Worm (Caenorhabditis elegans) whole organism, midembryonic: ENCODE data around the gene clec-246.

Source experiments
- T22C8.4 ChIP-seq: fragments of 200-800 bp; sonication (Bioruptor generic); IDR thresholded peaks from 2 replicates; pipeline ENCODE4 v1.3.6; 2022; ENCODE audit warnings: missing genetic modification characterization, missing compliant biosample characterization
- cog-1 ChIP-seq: sonication (generic microtip); optimal IDR thresholded peaks from 2 replicates; lab custom pipeline; 2016; ENCODE audit warnings: missing genetic modification characterization, missing compliant biosample characterization
- flt-1 ChIP-seq: fragments of 200-800 bp; sonication (Bioruptor generic); IDR thresholded peaks from 2 replicates; pipeline ENCODE4 v1.3.6; 2022; ENCODE audit warnings: missing genetic modification characterization, missing compliant biosample characterization
- klf-2 ChIP-seq: fragments of 200-800 bp; sonication (Bioruptor generic); conservative IDR thresholded peaks from 2 replicates; pipeline ENCODE4 v1.3.6; 2022; ENCODE audit warnings: missing genetic modification reagents, missing genetic modification characterization, missing compliant biosample characterization
- med-1 ChIP-seq: sonication (generic microtip); optimal IDR thresholded peaks from 2 replicates; lab custom pipeline; 2017; ENCODE audit warnings: missing genetic modification characterization, mild to moderate bottlenecking, missing compliant biosample characterization, antibody characterized with exemption, missing genetic modification reagents; ENCODE audit not compliant: insufficient read depth
- ref-1 ChIP-seq: fragments of 200-800 bp; sonication (Bioruptor generic); conservative IDR thresholded peaks from 2 replicates; pipeline ENCODE4 v1.3.6; 2022; ENCODE audit warnings: missing genetic modification reagents, missing genetic modification characterization, missing compliant biosample characterization
- tab-1 ChIP-seq: fragments of 200-800 bp; sonication (Bioruptor generic); IDR thresholded peaks from 2 replicates; pipeline ENCODE4 v1.3.6; 2022; ENCODE audit warnings: missing genetic modification characterization, missing compliant biosample characterization
- ztf-23 ChIP-seq: fragments of 200-800 bp; sonication (Bioruptor generic); IDR thresholded peaks from 2 replicates; pipeline ENCODE4 v1.3.6; 2022; ENCODE audit warnings: missing genetic modification reagents, missing genetic modification characterization, missing compliant biosample characterization
- ztf-29 ChIP-seq: fragments of 200-800 bp; sonication (Bioruptor generic); IDR thresholded peaks from 2 replicates; pipeline ENCODE4 v1.3.6; 2022; ENCODE audit warnings: missing genetic modification reagents, missing genetic modification characterization, missing compliant biosample characterization

Gene clec-246

DNA sequence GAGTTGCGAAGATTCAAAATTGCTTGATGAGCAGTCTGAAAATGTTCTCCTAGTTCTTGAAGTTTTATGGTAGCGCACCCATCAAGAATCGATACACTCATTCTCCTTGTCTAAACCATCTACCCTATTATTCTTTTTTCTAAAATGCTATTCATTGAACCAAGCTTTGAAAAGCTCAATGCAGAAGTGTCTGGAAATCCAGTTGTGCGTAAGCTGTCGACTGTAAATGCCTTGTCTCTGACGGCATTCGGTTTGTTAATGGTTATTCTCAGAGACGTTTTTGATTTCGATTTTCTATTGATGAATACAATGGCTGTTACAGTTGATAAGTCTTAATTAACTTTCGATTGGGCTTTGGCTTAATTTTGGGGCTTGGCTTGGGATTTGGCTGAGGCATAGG is 26.7 kb upstream of the clec-246 start, which contains the start of gene C14A6.12:
TSS of gene C14A6.12 (minus strand) at position 101 of the 400 bp plus-strand sequence.
- TF ChIP-seq klf-2 (GFP tag; lab: Robert Waterston, UW), result no peak
- no peak for TF ChIP-seq T22C8.4 (GFP tag; lab: Robert Waterston, UW)
- TF ChIP-seq ref-1 (GFP tag; lab: Robert Waterston, UW), result no peak
- TF ChIP-seq flt-1, result no peak
- TF ChIP-seq ztf-29 (GFP tag; lab: Robert Waterston, UW), result no peak
- TF ChIP-seq cog-1 (tag; lab: Kevin White, UChicago), result no peak
- no peak for TF ChIP-seq med-1
- TF ChIP-seq tab-1 (GFP tag; lab: Robert Waterston, UW), result no peak
- no peak for TF ChIP-seq ztf-23 (GFP tag; lab: Robert Waterston, UW)

DNA sequence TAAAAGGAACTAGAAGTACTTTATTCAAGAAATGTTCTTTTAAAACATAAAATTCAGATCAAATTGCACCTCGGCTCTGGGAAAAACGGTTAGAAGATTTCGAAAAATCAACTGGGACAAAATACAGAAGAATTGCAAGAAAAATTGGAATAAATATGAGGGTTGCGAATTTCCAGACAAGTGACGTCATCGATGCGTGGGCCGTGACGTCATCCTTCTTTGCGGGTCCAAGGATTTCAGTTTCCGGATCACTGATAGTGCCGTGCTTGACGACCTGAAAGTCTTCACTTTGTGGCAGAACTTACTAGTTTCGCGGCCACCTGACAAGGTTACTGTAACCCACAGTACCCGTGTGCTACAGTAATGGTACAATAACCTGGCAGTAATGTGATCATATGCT is 25.8 kb upstream of the clec-246 start:
- TF ChIP-seq med-1, result no peak
- no peak for TF ChIP-seq tab-1 (GFP tag; lab: Robert Waterston, UW)

DNA sequence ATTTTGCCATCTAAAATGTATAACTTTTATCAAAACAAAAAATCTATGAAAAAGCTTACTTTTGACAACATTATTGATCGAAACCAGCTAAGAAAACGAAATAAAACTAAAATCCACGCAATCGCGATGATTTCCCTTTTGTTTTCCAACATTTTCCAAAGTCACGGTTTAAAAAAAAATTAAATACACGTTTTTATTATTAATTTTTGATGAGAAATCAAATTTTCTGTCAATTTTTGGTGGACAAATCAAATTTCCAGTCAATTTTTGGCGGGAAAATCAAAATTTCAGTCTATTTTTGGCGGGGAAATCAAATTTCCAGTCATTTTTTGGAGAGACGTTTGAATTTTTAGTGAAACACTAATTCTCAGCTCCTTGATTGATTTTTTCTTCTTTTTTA is 24.5 kb upstream of the clec-246 start, which contains the start of gene C14A6.5:
TSS of gene C14A6.5 (minus strand) at position 101 of the 400 bp plus-strand sequence.
- TF ChIP-seq ztf-23 (GFP tag; lab: Robert Waterston, UW), result no peak
- TF ChIP-seq tab-1 (GFP tag; lab: Robert Waterston, UW), result no peak
- no peak for TF ChIP-seq T22C8.4 (GFP tag; lab: Robert Waterston, UW)
- no peak for TF ChIP-seq ref-1 (GFP tag; lab: Robert Waterston, UW)
- no peak for TF ChIP-seq ztf-29 (GFP tag; lab: Robert Waterston, UW)
- TF ChIP-seq med-1, result no peak
- no peak for TF ChIP-seq flt-1
- TF ChIP-seq klf-2 (GFP tag; lab: Robert Waterston, UW), result no peak
- no peak for TF ChIP-seq cog-1 (tag; lab: Kevin White, UChicago)

DNA sequence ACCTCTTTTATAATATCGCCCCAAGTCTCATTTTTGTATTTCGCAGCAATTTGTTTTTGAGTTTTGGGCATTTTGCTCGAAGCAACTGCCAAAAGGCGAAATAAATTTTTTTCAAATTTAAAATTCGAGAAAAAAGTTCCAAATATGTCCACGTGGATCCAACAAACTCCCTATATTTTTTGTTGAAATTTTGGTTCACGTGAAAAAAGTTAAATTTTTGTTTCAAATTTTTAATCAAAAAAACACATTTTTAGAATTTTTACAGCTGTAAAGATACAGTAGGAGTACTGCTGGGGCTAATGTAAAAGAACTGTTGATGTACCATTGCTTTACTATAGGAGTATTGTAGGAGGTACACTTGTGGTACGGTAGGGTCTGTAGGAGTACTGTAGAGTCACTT is 22.1 kb upstream of the clec-246 start, which contains the start of gene C14A6.6:
TSS of gene C14A6.6 (minus strand) at position 101 of the 400 bp plus-strand sequence.
- TF ChIP-seq cog-1 (tag; lab: Kevin White, UChicago) (no peak), T22C8.4 (GFP tag; lab: Robert Waterston, UW) (no peak), tab-1 (GFP tag; lab: Robert Waterston, UW) (no peak), med-1 (no peak), ref-1 (GFP tag; lab: Robert Waterston, UW) (no peak), klf-2 (GFP tag; lab: Robert Waterston, UW) (no peak), ztf-29 (GFP tag; lab: Robert Waterston, UW) (no peak), ztf-23 (GFP tag; lab: Robert Waterston, UW) (no peak), flt-1 (no peak)

DNA sequence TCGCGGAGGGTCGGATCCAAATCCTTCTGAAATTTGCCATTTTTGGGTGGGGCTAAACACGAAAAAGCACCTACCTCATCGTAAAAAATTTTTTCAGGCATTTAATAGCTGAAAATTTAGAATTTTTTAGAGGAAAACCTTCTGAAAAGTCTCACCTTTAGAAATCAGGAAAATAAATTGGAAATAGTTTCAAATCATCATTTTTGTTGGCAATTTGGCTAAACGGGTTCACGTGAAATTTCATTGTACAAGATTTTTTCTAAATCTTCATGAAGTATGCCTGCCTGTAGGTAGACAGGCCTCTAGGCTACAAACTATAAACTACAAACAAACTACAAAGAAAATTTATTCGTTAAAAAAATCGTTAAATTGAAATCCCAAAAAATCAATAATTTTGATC is 21.0 kb upstream of the clec-246 start, which contains the start of gene C14A6.7:
TSS of gene C14A6.7 (minus strand) at position 101 of the 400 bp plus-strand sequence.
- TF ChIP-seq klf-2 (GFP tag; lab: Robert Waterston, UW) (no peak), ztf-29 (GFP tag; lab: Robert Waterston, UW) (no peak), ref-1 (GFP tag; lab: Robert Waterston, UW) (no peak), T22C8.4 (GFP tag; lab: Robert Waterston, UW) (no peak), med-1 (no peak), ztf-23 (GFP tag; lab: Robert Waterston, UW) (no peak), cog-1 (tag; lab: Kevin White, UChicago) (no peak), tab-1 (GFP tag; lab: Robert Waterston, UW) (no peak), flt-1 (no peak)

DNA sequence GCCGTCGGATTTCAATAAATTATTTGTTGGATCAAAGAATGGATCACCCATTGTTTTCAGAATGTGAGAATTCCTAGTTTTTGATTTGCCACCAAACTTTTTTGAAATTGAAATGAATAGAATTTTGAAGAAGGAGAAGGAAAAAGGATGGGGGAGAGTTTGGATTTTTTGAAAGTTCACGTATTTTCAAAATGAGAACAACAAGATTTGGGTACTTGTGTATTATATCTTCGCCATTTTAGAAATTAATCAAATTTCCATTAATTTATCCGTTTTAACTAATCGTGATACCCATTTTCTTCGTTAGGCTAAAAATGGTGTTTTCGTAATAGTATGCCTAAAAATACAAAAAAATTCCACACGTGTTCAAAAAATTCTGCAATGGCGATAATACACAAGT is 17.7 kb upstream of the clec-246 start, which contains the start of gene C14A6.8:
TSS of gene C14A6.8 (minus strand) at position 101 of the 400 bp plus-strand sequence.
- no peak for TF ChIP-seq flt-1
- TF ChIP-seq cog-1 (tag; lab: Kevin White, UChicago), result no peak
- no peak for TF ChIP-seq tab-1 (GFP tag; lab: Robert Waterston, UW)
- no peak for TF ChIP-seq ztf-29 (GFP tag; lab: Robert Waterston, UW)
- TF ChIP-seq med-1, result no peak
- TF ChIP-seq klf-2 (GFP tag; lab: Robert Waterston, UW), result no peak
- no peak for TF ChIP-seq ref-1 (GFP tag; lab: Robert Waterston, UW)
- TF ChIP-seq T22C8.4 (GFP tag; lab: Robert Waterston, UW), result no peak
- no peak for TF ChIP-seq ztf-23 (GFP tag; lab: Robert Waterston, UW)

DNA sequence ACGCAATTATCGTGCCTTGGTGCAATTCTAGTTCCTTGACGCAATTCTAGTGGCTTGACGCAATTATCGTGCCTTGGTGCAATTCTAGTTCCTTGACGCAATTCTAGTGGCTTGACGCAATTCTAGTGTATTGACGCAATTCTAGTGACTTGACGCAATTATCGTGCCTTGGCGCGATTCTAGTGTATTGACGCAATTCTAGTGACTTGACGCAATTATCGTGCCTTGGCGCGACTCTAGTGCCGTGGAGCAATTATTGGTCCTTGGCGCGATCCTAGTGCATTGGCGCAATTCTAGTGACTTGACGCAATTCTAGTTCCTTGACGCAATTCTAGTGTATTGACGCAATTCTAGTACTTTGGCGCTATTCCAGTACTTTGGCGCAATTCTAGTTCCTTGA is 14.3 kb upstream of the clec-246 start:
- TF ChIP-seq ztf-23 (GFP tag; lab: Robert Waterston, UW), result 0 out of 2 replicates have a peak, but pooled peaks have one; percentile 47
- 0 out of 2 replicates have a peak, but pooled peaks have one; percentile 28 for TF ChIP-seq T22C8.4 (GFP tag; lab: Robert Waterston, UW)

DNA sequence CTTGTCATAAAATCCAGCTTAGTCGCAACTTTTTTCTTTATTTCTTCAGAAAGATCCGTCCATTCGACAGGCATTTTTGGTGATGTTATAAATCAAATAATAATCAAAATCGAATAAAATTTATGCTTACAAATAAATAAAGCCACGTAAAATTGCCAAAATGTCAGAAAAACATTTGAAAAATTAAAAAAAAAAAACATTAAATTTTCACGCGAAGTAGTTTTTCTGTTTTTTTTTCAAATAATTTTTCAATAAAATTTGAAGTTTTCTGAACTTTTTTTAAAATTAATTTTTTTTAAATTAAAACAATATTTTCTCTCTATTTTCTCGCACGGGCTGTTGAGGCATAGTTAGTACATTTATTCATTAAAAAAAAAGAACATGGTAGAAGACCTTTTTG is 10.6 kb upstream of the clec-246 start, which contains the start of gene C31G12.4:
TSS of gene C31G12.4 (minus strand) at position 101 of the 400 bp plus-strand sequence.
- TF ChIP-seq flt-1 (no peak), cog-1 (tag; lab: Kevin White, UChicago) (no peak), ref-1 (GFP tag; lab: Robert Waterston, UW) (no peak), med-1 (no peak), ztf-23 (GFP tag; lab: Robert Waterston, UW) (no peak), ztf-29 (GFP tag; lab: Robert Waterston, UW) (no peak), klf-2 (GFP tag; lab: Robert Waterston, UW) (no peak), T22C8.4 (GFP tag; lab: Robert Waterston, UW) (no peak), tab-1 (GFP tag; lab: Robert Waterston, UW) (no peak)

DNA sequence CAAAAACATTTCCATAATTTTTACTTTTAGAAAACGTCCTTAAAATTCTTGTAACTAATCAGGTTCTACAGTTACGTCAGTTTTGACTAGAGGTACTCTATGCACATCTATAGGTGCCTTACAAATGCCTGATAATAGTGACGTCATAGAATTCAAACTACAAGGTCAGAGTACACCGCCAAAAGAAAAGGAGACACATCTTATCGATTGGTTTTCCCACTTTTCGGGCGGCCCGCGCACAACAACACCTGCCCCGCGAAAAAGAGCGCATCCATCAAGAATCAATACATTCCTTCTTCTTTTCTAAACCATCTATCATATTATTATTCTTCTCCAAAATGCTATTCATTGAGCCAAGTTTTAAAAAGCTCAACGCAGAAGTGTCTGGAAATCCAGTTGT is 9.6 kb upstream of the clec-246 start, which contains the start of gene C31G12.1:
TSS of gene C31G12.1 (plus strand) at position 301 of the 400 bp plus-strand sequence.
- TF ChIP-seq flt-1 (no peak), klf-2 (GFP tag; lab: Robert Waterston, UW) (no peak), T22C8.4 (GFP tag; lab: Robert Waterston, UW) (no peak), ref-1 (GFP tag; lab: Robert Waterston, UW) (no peak), med-1 (no peak), ztf-29 (GFP tag; lab: Robert Waterston, UW) (no peak), cog-1 (tag; lab: Kevin White, UChicago) (no peak), tab-1 (GFP tag; lab: Robert Waterston, UW) (no peak), ztf-23 (GFP tag; lab: Robert Waterston, UW) (no peak)
